Worm (Caenorhabditis elegans) whole organism, L4 larva: Measurements from ENCODE around the gene C27A2.8.

Source experiments
- D1046.2 ChIP-seq: fragments of 200-800 bp; sonication (Bioruptor generic); IDR thresholded peaks from 2 replicates; pipeline ENCODE4 v1.3.6; 2022; ENCODE audit warnings: missing genetic modification characterization, missing compliant biosample characterization
- T20F7.1 ChIP-seq: fragments of 200-800 bp; sonication (Bioruptor generic); optimal IDR thresholded peaks from 2 replicates; lab custom pipeline; 2018; ENCODE audit warnings: mild to moderate bottlenecking, missing genetic modification characterization, missing compliant biosample characterization
- aha-1 ChIP-seq: fragments of 150-350 bp; peaks from one replicate; lab custom pipeline; 2014; ENCODE audit warnings: missing biosample characterization, missing genetic modification characterization
- aly-2 ChIP-seq: sonication (generic microtip); optimal IDR thresholded peaks from 2 replicates; lab custom pipeline; 2018; ENCODE audit warnings: missing biosample characterization, missing genetic modification characterization
- ceh-20 ChIP-seq: fragments of 200-800 bp; sonication (Bioruptor generic); IDR thresholded peaks from 2 replicates; pipeline ENCODE4 v1.3.6; 2022; ENCODE audit warnings: missing genetic modification reagents, missing genetic modification characterization, missing compliant biosample characterization
- ceh-32 ChIP-seq: sonication (generic microtip); optimal IDR thresholded peaks from 2 replicates; lab custom pipeline; 2016; ENCODE audit warnings: mild to moderate bottlenecking, missing genetic modification characterization, missing compliant biosample characterization; ENCODE audit not compliant: poor library complexity
- cey-2 ChIP-seq: sonication (generic microtip); optimal IDR thresholded peaks from 3 replicates; lab custom pipeline; 2017; ENCODE audit warnings: missing genetic modification characterization, mild to moderate bottlenecking, missing compliant biosample characterization, antibody characterized with exemption, borderline replicate concordance; ENCODE audit not compliant: insufficient read depth
- daf-16 ChIP-seq, 3 experiments: sonication (generic microtip); optimal IDR thresholded peaks; 2 replicates each; lab custom pipeline; 2016 to 2017; ENCODE audit warnings: missing genetic modification characterization in 3 of 3, missing genetic modification reagents in 3 of 3, mild to moderate bottlenecking in 2 of 3, missing compliant biosample characterization in 2 of 3, missing biosample characterization in 1 of 3, moderate library complexity in 1 of 3
- dmd-6 ChIP-seq: fragments of 200-800 bp; sonication (Bioruptor generic); IDR thresholded peaks from 2 replicates; pipeline ENCODE4 v1.3.6; 2022; ENCODE audit warnings: missing genetic modification reagents, missing genetic modification characterization, missing compliant biosample characterization
- dmd-8 ChIP-seq: fragments of 200-800 bp; sonication (Bioruptor generic); IDR thresholded peaks from 2 replicates; pipeline ENCODE4 v1.3.6; 2022; ENCODE audit warnings: missing genetic modification characterization, missing compliant biosample characterization
- dmd-9 ChIP-seq: fragments of 200-800 bp; sonication (Bioruptor generic); IDR thresholded peaks from 2 replicates; pipeline ENCODE4 v1.3.6; 2022; ENCODE audit warnings: missing genetic modification reagents, missing genetic modification characterization, missing compliant biosample characterization
- duxl-1 ChIP-seq: sonication (generic microtip); optimal IDR thresholded peaks from 2 replicates; lab custom pipeline; 2016; ENCODE audit warnings: mild to moderate bottlenecking, missing genetic modification characterization, moderate library complexity, missing compliant biosample characterization; ENCODE audit not compliant: poor library complexity
- dve-1 ChIP-seq: sonication (generic microtip); optimal IDR thresholded peaks from 2 replicates; lab custom pipeline; 2017; ENCODE audit warnings: antibody characterized with exemption, mild to moderate bottlenecking, missing genetic modification characterization, missing compliant biosample characterization; ENCODE audit not compliant: insufficient read depth
- hlh-11 ChIP-seq: fragments of 200-800 bp; sonication (Bioruptor generic); optimal IDR thresholded peaks from 2 replicates; lab custom pipeline; 2018; ENCODE audit warnings: mild to moderate bottlenecking, missing genetic modification characterization, missing compliant biosample characterization
- hlh-30 ChIP-seq: sonication (generic microtip); optimal IDR thresholded peaks from 2 replicates; lab custom pipeline; 2017; ENCODE audit warnings: antibody characterized with exemption, mild to moderate bottlenecking, missing genetic modification characterization, missing compliant biosample characterization; ENCODE audit not compliant: insufficient read depth
- lin-1 ChIP-seq: fragments of 200-800 bp; sonication (Bioruptor generic); IDR thresholded peaks from 2 replicates; pipeline ENCODE4 v1.3.6; 2022; ENCODE audit warnings: missing genetic modification reagents, missing genetic modification characterization, missing compliant biosample characterization
- lin-13 ChIP-seq: fragments of 150-350 bp; optimal IDR thresholded peaks from 2 replicates; lab custom pipeline; 2014; ENCODE audit warnings: missing biosample characterization, missing genetic modification reagents, missing genetic modification characterization
- lsy-2 ChIP-seq, 2 experiments: fragments of 150-350 bp in 1 of 2; sonication (generic microtip) in 1 of 2; optimal IDR thresholded peaks; 2 replicates each; lab custom pipeline; 2014 to 2017; ENCODE audit warnings: missing biosample characterization in 2 of 2, missing genetic modification characterization in 2 of 2
- mdl-1 ChIP-seq, 2 experiments: fragments of 150-350 bp in 1 of 2; sonication (generic microtip) in 1 of 2; optimal IDR thresholded peaks; 2 replicates each; lab custom pipeline; 2014 to 2017; ENCODE audit warnings: missing biosample characterization in 2 of 2, missing genetic modification characterization in 2 of 2
- mep-1 ChIP-seq: fragments of 150-350 bp; sonication (generic microtip); optimal IDR thresholded peaks from 3 replicates; lab custom pipeline; 2014; ENCODE audit warnings: missing biosample characterization, missing genetic modification characterization
- mxl-3 ChIP-seq: fragments of 200-800 bp; sonication (Bioruptor generic); optimal IDR thresholded peaks from 2 replicates; lab custom pipeline; 2018; ENCODE audit warnings: mild to moderate bottlenecking, missing genetic modification characterization, missing compliant biosample characterization
- nhr-10 ChIP-seq: fragments of 150-350 bp; optimal IDR thresholded peaks from 2 replicates; lab custom pipeline; 2014; ENCODE audit warnings: missing biosample characterization, missing genetic modification characterization
- nhr-102 ChIP-seq: sonication (generic microtip); optimal IDR thresholded peaks from 2 replicates; lab custom pipeline; 2016; ENCODE audit warnings: mild to moderate bottlenecking, missing genetic modification characterization, moderate library complexity, missing compliant biosample characterization
- nhr-25 ChIP-seq: sonication (generic microtip); optimal IDR thresholded peaks from 2 replicates; lab custom pipeline; 2017; ENCODE audit warnings: missing genetic modification characterization, mild to moderate bottlenecking, missing compliant biosample characterization, antibody characterized with exemption, moderate library complexity, borderline replicate concordance; ENCODE audit not compliant: insufficient read depth
- nhr-28 ChIP-seq: fragments of 150-350 bp; optimal IDR thresholded peaks from 2 replicates; lab custom pipeline; 2014; ENCODE audit warnings: missing biosample characterization, missing genetic modification characterization
- nhr-48 ChIP-seq: sonication (generic microtip); optimal IDR thresholded peaks from 2 replicates; lab custom pipeline; 2016; ENCODE audit warnings: mild to moderate bottlenecking, missing genetic modification characterization, missing compliant biosample characterization
- nhr-76 ChIP-seq: fragments of 150-350 bp; optimal IDR thresholded peaks from 2 replicates; lab custom pipeline; 2014; ENCODE audit warnings: missing biosample characterization, missing genetic modification characterization
- pha-4 ChIP-seq, 2 experiments: fragments of 150-350 bp in 1 of 2; fragments of 200-800 bp in 1 of 2; sonication (Bioruptor generic) in 1 of 2; IDR thresholded peaks in 1 of 2; optimal IDR thresholded peaks in 1 of 2; 2 replicates each; pipeline versions ENCODE4 v1.3.6 to Lab custom; 2014 to 2022; ENCODE audit warnings: missing genetic modification characterization in 2 of 2, missing genetic modification reagents in 2 of 2, missing biosample characterization in 1 of 2, missing compliant biosample characterization in 1 of 2
- php-3 ChIP-seq: fragments of 200-800 bp; sonication (Bioruptor generic); IDR thresholded peaks from 2 replicates; pipeline ENCODE4 v1.3.6; 2022; ENCODE audit warnings: missing genetic modification reagents, missing genetic modification characterization, missing compliant biosample characterization
- pqm-1 ChIP-seq: sonication (generic microtip); optimal IDR thresholded peaks from 2 replicates; lab custom pipeline; 2017; ENCODE audit warnings: missing biosample characterization, missing genetic modification characterization
- spr-1 ChIP-seq: sonication (generic microtip); optimal IDR thresholded peaks from 2 replicates; lab custom pipeline; 2016; ENCODE audit warnings: mild to moderate bottlenecking, missing genetic modification characterization, missing compliant biosample characterization
- tag-97 ChIP-seq: fragments of 200-800 bp; sonication (Bioruptor generic); IDR thresholded peaks from 2 replicates; pipeline ENCODE4 v1.3.6; 2022; ENCODE audit warnings: missing genetic modification characterization, missing compliant biosample characterization
- unc-62 ChIP-seq, 3 experiments: fragments of 150-350 bp in 1 of 3; sonication (generic microtip); optimal IDR thresholded peaks in 2 of 3; peaks in 1 of 3; 1 replicate in 1 of 3; 2 replicates in 2 of 3; lab custom pipeline; 2014 to 2017; ENCODE audit warnings: missing biosample characterization in 3 of 3, missing genetic modification characterization in 3 of 3, missing genetic modification reagents in 3 of 3, missing genotype in 1 of 3
- zip-11 ChIP-seq: fragments of 200-800 bp; sonication (Bioruptor generic); IDR thresholded peaks from 2 replicates; pipeline ENCODE4 v1.3.6; 2022; ENCODE audit warnings: missing genetic modification characterization, missing compliant biosample characterization

The C27A2.8 gene

ce11 chrII:5019389-5020108, 48.3 kb downstream of the C27A2.8 start:
- TF ChIP-seq mxl-3 (GFP tag; lab: Kevin White, UChicago) (peak; percentile 9), mdl-1 (tag; optimal IDR thresholded peaks at IDR 0.05; lab: Kevin White, UChicago) (peak in 1 of 2 experiments; percentile 42), mep-1 (peak; percentile 42), dmd-6 (peak; percentile 81), lin-13 (GFP tag; lab: Kevin White, UChicago) (no peak), aly-2 (tag; lab: Kevin White, UChicago) (no peak), dve-1 (tag; lab: Kevin White, UChicago) (peak; percentile 83), pqm-1 (tag; lab: Kevin White, UChicago) (peak; percentile 44), tag-97 (GFP tag; lab: Robert Waterston, UW) (no peak), hlh-30 (tag; lab: Kevin White, UChicago) (peak; percentile 62), pha-4 (GFP tag; IDR thresholded peaks at IDR 0.05; lab: Robert Waterston, UW) (no peak), pha-4 (tag; optimal IDR thresholded peaks at IDR 0.05; lab: Kevin White, UChicago) (no peak), duxl-1 (tag; lab: Kevin White, UChicago) (no peak), nhr-25 (tag; lab: Kevin White, UChicago) (peak; percentile 17), nhr-28 (tag; lab: Kevin White, UChicago) (peak; percentile 83), lsy-2 (tag; optimal IDR thresholded peaks at IDR 0.05; lab: Kevin White, UChicago) (peak in 1 of 2 experiments; percentile 25), nhr-10 (peak; percentile 60), T20F7.1 (peak; percentile 65), nhr-76 (tag; lab: Kevin White, UChicago) (peak; percentile 4), daf-16 (GFP tag; optimal IDR thresholded peaks at IDR 0.05; lab: Kevin White, UChicago) (no peak), daf-16 (tag; optimal IDR thresholded peaks at IDR 0.05; lab: Kevin White, UChicago) (peak; percentile 53), lin-1 (peak; percentile 54; the same call in 1 of the 2 replicates), ceh-32 (tag; lab: Kevin White, UChicago) (no peak), spr-1 (no peak), dmd-9 (GFP tag; lab: Robert Waterston, UW) (no peak), cey-2 (tag; lab: Kevin White, UChicago) (peak; percentile 32), hlh-11 (tag; lab: Kevin White, UChicago) (peak; percentile 82), dmd-8 (GFP tag; lab: Robert Waterston, UW) (no peak), ceh-20 (no peak), D1046.2 (GFP tag; lab: Robert Waterston, UW) (no peak), nhr-102 (tag; lab: Kevin White, UChicago) (no peak), nhr-48 (tag; lab: Kevin White, UChicago) (peak; percentile 25), php-3 (GFP tag; lab: Robert Waterston, UW) (peak; percentile 82), unc-62 (GFP tag; optimal IDR thresholded peaks at IDR 0.05 in 1 of 2; lab: Kevin White, UChicago) (peak in 1 of 2 experiments; percentile 88), unc-62 (tag; optimal IDR thresholded peaks at IDR 0.05; lab: Kevin White, UChicago) (no peak)

- peak; percentile 24 for TF ChIP-seq aha-1
- TF ChIP-seq unc-62 (GFP tag; optimal IDR thresholded peaks at IDR 0.05 in 1 of 2; lab: Kevin White, UChicago), result peak in 1 of 2 experiments; percentile 77
- TF ChIP-seq unc-62 (tag; optimal IDR thresholded peaks at IDR 0.05; lab: Kevin White, UChicago), result no peak
- no peak for TF ChIP-seq zip-11 (GFP tag; lab: Robert Waterston, UW)
Measured at ce11 chrII:5018578-5018977, 49.3 kb downstream of the C27A2.8 start.
